Worm (Caenorhabditis elegans) whole organism, L2 larva: ENCODE data around the gene W09H1.3.

ENCODE experiments used
- ZK546.5 ChIP-seq: sonication (generic microtip); optimal IDR thresholded peaks from 2 replicates; lab custom pipeline; 2017; ENCODE audit warnings: missing biosample characterization, missing genetic modification characterization
- aly-2 ChIP-seq: fragments of 150-350 bp; optimal IDR thresholded peaks from 2 replicates; lab custom pipeline; 2014; ENCODE audit warnings: missing biosample characterization, missing genetic modification characterization
- ama-1 ChIP-seq: fragments of 150-350 bp; optimal IDR thresholded peaks from 2 replicates; lab custom pipeline; 2018; ENCODE audit warnings: inconsistent platforms
- ceh-16 ChIP-seq: fragments of 150-350 bp; optimal IDR thresholded peaks from 2 replicates; lab custom pipeline; 2014; ENCODE audit warnings: missing biosample characterization, missing genetic modification characterization
- ceh-82 ChIP-seq: fragments of 150-350 bp; optimal IDR thresholded peaks from 2 replicates; lab custom pipeline; 2014; ENCODE audit warnings: missing biosample characterization, missing genetic modification characterization
- elt-3 ChIP-seq: sonication (generic microtip); optimal IDR thresholded peaks from 2 replicates; lab custom pipeline; 2017; ENCODE audit warnings: missing biosample characterization, missing genetic modification characterization
- fos-1 ChIP-seq: fragments of 150-350 bp; optimal IDR thresholded peaks from 2 replicates; lab custom pipeline; 2014; ENCODE audit warnings: missing biosample characterization, missing genetic modification characterization
- mdl-1 ChIP-seq, 2 experiments: fragments of 150-350 bp in 1 of 2; sonication (generic microtip) in 1 of 2; optimal IDR thresholded peaks; 2 replicates each; lab custom pipeline; 2017; ENCODE audit warnings: missing biosample characterization in 2 of 2, missing genetic modification characterization in 2 of 2
- nhr-10 ChIP-seq: sonication (generic microtip); optimal IDR thresholded peaks from 2 replicates; lab custom pipeline; 2017; ENCODE audit warnings: missing biosample characterization, missing genetic modification characterization
- nhr-237 ChIP-seq: fragments of 150-350 bp; optimal IDR thresholded peaks from 2 replicates; lab custom pipeline; 2014; ENCODE audit warnings: missing biosample characterization, missing genetic modification characterization
- snpc-4 ChIP-seq: fragments of 150-350 bp; optimal IDR thresholded peaks from 2 replicates; lab custom pipeline; 2014; ENCODE audit warnings: missing biosample characterization, missing genetic modification characterization
- unc-39 ChIP-seq: fragments of 150-350 bp; optimal IDR thresholded peaks from 2 replicates; lab custom pipeline; 2014; ENCODE audit warnings: missing biosample characterization, missing genetic modification characterization
- unc-62 ChIP-seq: fragments of 150-350 bp; optimal IDR thresholded peaks from 2 replicates; lab custom pipeline; 2014; ENCODE audit warnings: missing biosample characterization, missing genetic modification reagents, missing genetic modification characterization

- TF ChIP-seq ZK546.5 (tag; lab: Kevin White, UChicago) (no peak), aly-2 (tag; lab: Kevin White, UChicago) (no peak), ceh-16 (tag; lab: Kevin White, UChicago) (no peak), ceh-82 (no peak), unc-62 (GFP tag; lab: Kevin White, UChicago) (no peak), elt-3 (tag; lab: Kevin White, UChicago) (no peak), nhr-237 (no peak), mdl-1 (tag; optimal IDR thresholded peaks at IDR 0.05; lab: Kevin White, UChicago) (no peak), fos-1 (no peak), nhr-10 (no peak), snpc-4 (no peak), ama-1 (lab: Kevin White, UChicago) (no peak), unc-39 (tag; lab: Kevin White, UChicago) (no peak)
These were observed 31.6 kb downstream of the W09H1.3 start, which contains the start of gene F15D4.2 for ce11 chrII:13215792-13216191.
